Fruit fly (Drosophila melanogaster): ENCODE results near the gene cni.

- TF ChIP-seq psq (optimal IDR thresholded peaks at IDR 0.05) (no peak), ttk (optimal IDR thresholded peaks at IDR 0.05) (no peak), insv (optimal IDR thresholded peaks at IDR 0.05) (no peak), h (optimal IDR thresholded peaks at IDR 0.05) (no peak), Myc (optimal IDR thresholded peaks at IDR 0.05) (no peak), Sin3A (optimal IDR thresholded peaks at IDR 0.05) (no peak)
These were observed 29.7 kb upstream of the cni start, which contains the start of gene CG42266 for dm6 chr2L:16340268-16340667.

Data from Kc167 (cell line).